Worm (Caenorhabditis elegans): ENCODE data around the gene mai-1.

The mai-1 gene

ce11 chrX:3116033-3116876 lies at the start of gene mai-1:
Gene mai-1, minus strand, starts transcription at chrX:3116589.
- TF ChIP-seq lin-35 (GFP tag; optimal IDR thresholded peaks at IDR 0.05) (peak; percentile 22 to 32), ceh-82 (tag; optimal IDR thresholded peaks at IDR 0.05) (peak; percentile 20 to 73 (median 23)), snu-23 (GFP tag; optimal IDR thresholded peaks at IDR 0.05) (peak; percentile 57), pqm-1 (tag; optimal IDR thresholded peaks at IDR 0.05) (no peak), nhr-90 (tag; optimal IDR thresholded peaks at IDR 0.05; ENCODE audit: poor library complexity) (peak; percentile 15), dsc-1 (tag; optimal IDR thresholded peaks at IDR 0.05) (no peak), nhr-77 (tag; optimal IDR thresholded peaks at IDR 0.05) (no peak), ceh-8 (GFP tag; optimal IDR thresholded peaks at IDR 0.05) (no peak), jun-1 (tag; optimal IDR thresholded peaks at IDR 0.05) (no peak), blmp-1 (tag; optimal IDR thresholded peaks at IDR 0.05) (no peak), tlp-1 (tag; optimal IDR thresholded peaks at IDR 0.05) (no peak), irx-1 (tag; optimal IDR thresholded peaks at IDR 0.05) (no peak), nhr-47 (tag; optimal IDR thresholded peaks at IDR 0.05) (peak; percentile 57), nhr-237 (tag; optimal IDR thresholded peaks at IDR 0.05) (no peak), nhr-85 (tag) (peak; percentile 31), egl-13 (tag; optimal IDR thresholded peaks at IDR 0.05) (peak; percentile 36), aha-1 (tag; optimal IDR thresholded peaks at IDR 0.05) (peak; percentile 95), hpl-2 (GFP tag; optimal IDR thresholded peaks at IDR 0.05) (no peak), ztf-4 (tag; optimal IDR thresholded peaks at IDR 0.05) (peak; percentile 50), efl-3 (GFP tag; optimal IDR thresholded peaks at IDR 0.05) (no peak), C34B4.2 (tag; optimal IDR thresholded peaks at IDR 0.05) (no peak), pag-3 (tag; optimal IDR thresholded peaks at IDR 0.05; ENCODE audit: borderline replicate concordance, insufficient read depth) (peak; percentile 94), nhr-20 (tag; optimal IDR thresholded peaks at IDR 0.05) (peak; percentile 21), unc-130 (tag; optimal IDR thresholded peaks at IDR 0.05) (no peak), lir-3 (tag; optimal IDR thresholded peaks at IDR 0.05; ENCODE audit: poor library complexity) (peak; percentile 24), nhr-84 (tag; optimal IDR thresholded peaks at IDR 0.05) (no peak), elt-3 (tag; optimal IDR thresholded peaks at IDR 0.05) (no peak), zip-4 (GFP tag; optimal IDR thresholded peaks at IDR 0.05) (no peak), ama-1 (optimal IDR thresholded peaks at IDR 0.05) (no peak), C16A3.4 (tag; optimal IDR thresholded peaks at IDR 0.05) (no peak), nhr-19 (GFP tag; conservative IDR thresholded peaks at IDR 0.05) (peak; percentile 65), unc-62 (GFP tag; optimal IDR thresholded peaks at IDR 0.05) (no peak), aly-2 (tag; optimal IDR thresholded peaks at IDR 0.05) (no peak), lin-15B (tag; optimal IDR thresholded peaks at IDR 0.05) (no peak), ces-1 (GFP tag; optimal IDR thresholded peaks at IDR 0.05) (no peak), elt-2 (tag; optimal IDR thresholded peaks at IDR 0.05) (no peak), C04F5.9 (tag; optimal IDR thresholded peaks at IDR 0.05) (no peak), isw-1 (GFP tag; IDR thresholded peaks at IDR 0.05) (no peak), mep-1 (tag; optimal IDR thresholded peaks at IDR 0.05) (peak; percentile 30), lsy-2 (tag; optimal IDR thresholded peaks at IDR 0.05) (peak in 1 of 2 experiments; percentile 12), ztf-11 (tag; optimal IDR thresholded peaks at IDR 0.05) (peak in 1 of 2 experiments; percentile 14), sup-37 (GFP tag; optimal IDR thresholded peaks at IDR 0.05) (no peak), snpc-4 (tag; optimal IDR thresholded peaks at IDR 0.05) (no peak), mab-9 (GFP tag; IDR thresholded peaks at IDR 0.05) (peak; percentile 57; the same call in 1 of the 2 replicates), mef-2 (tag; optimal IDR thresholded peaks at IDR 0.05) (peak; percentile 20), swsn-7 (tag; optimal IDR thresholded peaks at IDR 0.05) (peak; percentile 65), ets-5 (GFP tag; IDR thresholded peaks at IDR 0.05) (no peak), hlh-17 (GFP tag; optimal IDR thresholded peaks at IDR 0.05; ENCODE audit: borderline replicate concordance) (no peak), xbp-1 (tag; optimal IDR thresholded peaks at IDR 0.05) (peak; percentile 42), fkh-10 (GFP tag; optimal IDR thresholded peaks at IDR 0.05) (peak; percentile 60), unc-86 (tag; optimal IDR thresholded peaks at IDR 0.05) (peak; percentile 38), nhr-12 (tag; optimal IDR thresholded peaks at IDR 0.05) (no peak)
